Worm (Caenorhabditis elegans) whole organism, young adult: ENCODE results near the gene prx-3.

ENCODE experiments used
- F52B5.7 ChIP-seq: sonication (generic microtip); optimal IDR thresholded peaks from 2 replicates; lab custom pipeline; 2016; ENCODE audit warnings: mild to moderate bottlenecking, missing genetic modification characterization, missing compliant biosample characterization
- Y56A3A.18 ChIP-seq: fragments of 200-800 bp; sonication (Bioruptor generic); IDR thresholded peaks from 2 replicates; pipeline ENCODE4 v1.3.6; 2022; ENCODE audit warnings: missing genetic modification reagents, missing genetic modification characterization, missing compliant biosample characterization
- attf-6 ChIP-seq: fragments of 200-800 bp; sonication (Bioruptor generic); IDR thresholded peaks from 2 replicates; pipeline ENCODE4 v1.3.6; 2022; ENCODE audit warnings: missing genetic modification reagents, missing genetic modification characterization, missing compliant biosample characterization
- chd-7 ChIP-seq: sonication (generic microtip); optimal IDR thresholded peaks from 2 replicates; lab custom pipeline; 2016; ENCODE audit warnings: mild to moderate bottlenecking, missing genetic modification characterization, moderate library complexity, missing compliant biosample characterization
- die-1 ChIP-seq: sonication (generic microtip); optimal IDR thresholded peaks from 2 replicates; lab custom pipeline; 2016; ENCODE audit warnings: missing genotype, mild to moderate bottlenecking, missing genetic modification characterization, missing compliant biosample characterization
- hmg-20 ChIP-seq: fragments of 200-800 bp; sonication (Bioruptor generic); IDR thresholded peaks from 2 replicates; pipeline ENCODE4 v1.3.6; 2022; ENCODE audit warnings: missing genetic modification reagents, missing genetic modification characterization, missing compliant biosample characterization
- madf-3 ChIP-seq: fragments of 200-800 bp; sonication (Bioruptor generic); IDR thresholded peaks from 2 replicates; pipeline ENCODE4 v1.3.6; 2022; ENCODE audit warnings: missing genetic modification reagents, missing genetic modification characterization, missing compliant biosample characterization
- mes-4 ChIP-seq: sonication (generic microtip); optimal IDR thresholded peaks from 2 replicates; lab custom pipeline; 2016; ENCODE audit warnings: missing genotype, missing genetic modification characterization, missing compliant biosample characterization
- nhr-27 ChIP-seq: fragments of 200-800 bp; sonication (Bioruptor generic); optimal IDR thresholded peaks from 2 replicates; lab custom pipeline; 2018; ENCODE audit warnings: mild to moderate bottlenecking, missing genetic modification characterization, moderate library complexity, missing compliant biosample characterization
- sdz-38 ChIP-seq: sonication (generic microtip); optimal IDR thresholded peaks from 2 replicates; lab custom pipeline; 2016; ENCODE audit warnings: missing genotype, missing genetic modification characterization, missing compliant biosample characterization
- sea-2 ChIP-seq: fragments of 200-800 bp; sonication (Bioruptor generic); IDR thresholded peaks from 2 replicates; pipeline ENCODE4 v1.3.6; 2022; ENCODE audit warnings: missing genetic modification characterization, missing compliant biosample characterization
- snpc-1.3 ChIP-seq: sonication (generic microtip); optimal IDR thresholded peaks from 2 replicates; lab custom pipeline; 2017; ENCODE audit warnings: missing genetic modification characterization, mild to moderate bottlenecking, missing compliant biosample characterization, antibody characterized with exemption, moderate library complexity, missing genotype, missing genetic modification reagents; ENCODE audit not compliant: insufficient read depth
- somi-1 ChIP-seq: fragments of 200-800 bp; sonication (Bioruptor generic); optimal IDR thresholded peaks from 2 replicates; lab custom pipeline; 2018; ENCODE audit warnings: mild to moderate bottlenecking, missing genetic modification characterization, missing compliant biosample characterization
- tlf-1 ChIP-seq: fragments of 200-800 bp; sonication (Bioruptor generic); optimal IDR thresholded peaks from 2 replicates; lab custom pipeline; 2018; ENCODE audit warnings: mild to moderate bottlenecking, missing genetic modification characterization, missing compliant biosample characterization

DNA sequence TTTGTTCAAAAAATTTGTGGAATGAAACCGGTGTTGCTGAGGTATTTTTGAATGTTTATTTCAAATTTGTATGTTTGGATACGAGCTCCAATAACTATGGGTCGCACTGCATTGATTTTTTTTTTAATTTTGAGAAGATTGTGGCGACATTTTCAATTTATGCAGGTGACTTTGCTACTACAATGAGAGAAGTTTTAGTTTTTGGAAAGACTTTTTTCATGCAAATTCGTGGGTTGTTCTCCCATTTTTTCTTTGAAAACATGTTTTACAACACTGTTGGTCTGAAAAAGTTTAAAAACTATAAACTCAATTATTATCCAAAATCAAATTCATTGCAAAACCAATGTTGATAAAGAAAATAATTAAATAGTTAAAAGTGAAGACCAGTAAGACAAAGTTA, 24.0 kb downstream of the prx-3 start:
- TF ChIP-seq somi-1 (GFP tag; lab: Kevin White, UChicago) = no peak
- TF ChIP-seq sea-2 (GFP tag; lab: Robert Waterston, UW) = no peak
- no peak for TF ChIP-seq chd-7 (tag; lab: Kevin White, UChicago)
- no peak for TF ChIP-seq sdz-38
- no peak for TF ChIP-seq nhr-27
- TF ChIP-seq F52B5.7 (tag; lab: Kevin White, UChicago) = no peak
- no peak for TF ChIP-seq hmg-20
- no peak for TF ChIP-seq mes-4 (tag; lab: Kevin White, UChicago)
- TF ChIP-seq tlf-1 (GFP tag; lab: Kevin White, UChicago) = peak; percentile 54
- no peak for TF ChIP-seq snpc-1.3 (tag; lab: Kevin White, UChicago)
- TF ChIP-seq attf-6 (GFP tag; lab: Robert Waterston, UW) = no peak
- TF ChIP-seq die-1 (tag; lab: Kevin White, UChicago) = peak; percentile 20
- TF ChIP-seq Y56A3A.18 (GFP tag; lab: Robert Waterston, UW) = peak; percentile 18; the same call in 1 of the 2 replicates
- TF ChIP-seq madf-3 = no peak
